Worm (Caenorhabditis elegans): ENCODE results near the gene Y59A8B.26.

Y59A8B.26 gene

DNA sequence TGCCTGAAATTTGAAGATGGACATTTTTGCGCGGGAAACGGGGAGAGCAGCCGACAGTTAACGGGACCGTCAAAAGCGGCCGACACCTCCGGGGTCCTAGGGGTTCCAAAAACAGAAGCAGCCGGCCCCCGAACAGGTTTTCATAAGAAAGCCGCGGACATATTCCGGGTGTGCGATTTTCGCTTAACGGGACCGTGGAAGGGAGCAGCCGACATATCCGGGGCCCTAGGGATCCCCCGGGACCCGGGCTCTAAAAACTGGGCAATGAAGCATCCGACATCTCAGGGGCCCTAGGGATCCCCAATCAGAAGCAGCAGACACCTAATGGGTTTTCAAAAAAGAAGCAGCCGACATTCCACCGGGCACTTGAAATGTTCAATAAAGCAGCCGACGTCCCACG lies 48.1 kb downstream of the Y59A8B.26 start:
- no peak for TF ChIP-seq unc-62 (GFP tag; optimal IDR thresholded peaks at IDR 0.05)

Data from whole organism, dauer.